Worm (Caenorhabditis elegans) whole organism, L4/young adult: ENCODE data around the gene W01D2.6.

ENCODE experiments used
- dao-5 ChIP-seq: sonication (generic microtip); optimal IDR thresholded peaks from 2 replicates; lab custom pipeline; 2016; ENCODE audit warnings: missing genotype, missing genetic modification characterization, moderate library complexity, missing compliant biosample characterization
- him-1 ChIP-seq: sonication (generic microtip); optimal IDR thresholded peaks from 2 replicates; lab custom pipeline; 2016; ENCODE audit warnings: missing genotype, missing genetic modification reagents, missing genetic modification characterization, missing compliant biosample characterization

DNA sequence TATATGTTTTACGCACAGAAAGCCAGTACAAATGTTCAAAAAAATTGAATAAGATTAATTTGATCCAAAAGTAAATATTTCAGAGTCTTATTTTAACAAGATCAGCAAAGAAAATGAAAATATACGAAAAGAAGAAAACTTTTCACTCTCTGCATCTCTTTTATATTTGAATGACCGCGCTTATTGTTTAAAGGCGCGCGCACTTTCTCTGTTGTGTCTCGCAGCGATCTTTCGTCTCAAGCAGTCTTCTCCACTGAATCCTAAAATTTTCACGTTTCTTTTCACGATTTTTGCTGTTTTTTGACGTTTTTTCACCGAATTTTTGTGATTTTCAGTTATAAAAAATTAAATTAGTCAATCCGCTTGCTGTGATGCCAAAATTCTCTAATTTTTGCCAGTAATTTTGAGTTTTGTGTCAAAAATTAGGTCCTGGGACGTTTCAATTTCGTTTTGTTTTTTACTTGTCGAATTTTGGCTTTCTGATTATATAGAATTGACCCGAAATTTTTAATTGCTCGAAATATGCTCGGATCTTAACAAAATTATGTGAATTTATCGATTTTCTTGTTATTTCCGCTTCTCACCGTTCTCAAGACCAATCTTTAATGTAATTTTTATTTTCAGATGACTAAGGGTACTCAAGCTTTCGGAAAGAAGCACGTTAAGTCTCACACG, 6.2 kb downstream of the W01D2.6 start, which contains the start of gene W01D2.1:
- TF ChIP-seq him-1 (tag; lab: Kevin White, UChicago): no peak
- no peak for TF ChIP-seq dao-5
